Worm (Caenorhabditis elegans) whole organism, L4/young adult: Measurements from ENCODE around the gene ucr-2.1.

Experiments used
- W03F9.2 ChIP-seq: fragments of 150-350 bp; optimal IDR thresholded peaks from 2 replicates; lab custom pipeline; 2014; ENCODE audit warnings: missing biosample characterization, missing genetic modification characterization
- dao-5 ChIP-seq: sonication (generic microtip); optimal IDR thresholded peaks from 2 replicates; lab custom pipeline; 2016; ENCODE audit warnings: missing genotype, missing genetic modification characterization, moderate library complexity, missing compliant biosample characterization
- him-1 ChIP-seq: sonication (generic microtip); optimal IDR thresholded peaks from 2 replicates; lab custom pipeline; 2016; ENCODE audit warnings: missing genotype, missing genetic modification reagents, missing genetic modification characterization, missing compliant biosample characterization

The ucr-2.1 gene

ce11 chrX:12017908-12018479 is at the start of gene ucr-2.1, which contains the start of gene nmat-1:
Gene ucr-2.1, plus strand, starts transcription at chrX:12018429.
Gene nmat-1, minus strand, starts transcription at chrX:12018043.
- TF ChIP-seq W03F9.2 (tag; lab: Kevin White, UChicago) = peak; percentile 77
- TF ChIP-seq him-1 = no peak
- TF ChIP-seq dao-5 = no peak

ce11 chrX:11969085-11969484 is 49.1 kb upstream of the ucr-2.1 start:
- TF ChIP-seq W03F9.2 (tag; lab: Kevin White, UChicago) (no peak), dao-5 (no peak), him-1 (no peak)

- TF ChIP-seq dao-5 (no peak), W03F9.2 (tag; lab: Kevin White, UChicago) (no peak), him-1 (no peak)
Measured at ce11 chrX:11969554-11969953, 48.7 kb upstream of the ucr-2.1 start.

ce11 chrX:11971323-11971722 is 46.9 kb upstream of the ucr-2.1 start:
- TF ChIP-seq him-1 = no peak
- no peak for TF ChIP-seq dao-5
- TF ChIP-seq W03F9.2 (tag; lab: Kevin White, UChicago) = no peak

ce11 chrX:11974629-11975085 is 43.6 kb upstream of the ucr-2.1 start, which contains the start of gene set-6:
Gene set-6, minus strand, starts transcription at chrX:11974679.
- TF ChIP-seq W03F9.2 (tag; lab: Kevin White, UChicago) (no peak), dao-5 (no peak), him-1 (no peak)

- TF ChIP-seq dao-5 (no peak), W03F9.2 (tag; lab: Kevin White, UChicago) (no peak), him-1 (no peak)
Measured at ce11 chrX:11982065-11982464, 36.2 kb upstream of the ucr-2.1 start, which contains the start of gene nhr-167. Gene nhr-167, minus strand, starts transcription at chrX:11982085.

- TF ChIP-seq him-1 (no peak), W03F9.2 (tag; lab: Kevin White, UChicago) (no peak), dao-5 (no peak)
Measured at ce11 chrX:11983576-11984061, 34.6 kb upstream of the ucr-2.1 start, which contains the start of gene C49F5.3. Gene C49F5.3, minus strand, starts transcription at chrX:11983626.

- TF ChIP-seq W03F9.2 (tag; lab: Kevin White, UChicago) (no peak), him-1 (no peak), dao-5 (no peak)
Measured at ce11 chrX:11985887-11986286, 32.3 kb upstream of the ucr-2.1 start, which contains the start of gene C49F5.5. Gene C49F5.5, plus strand, starts transcription at chrX:11986187.

ce11 chrX:11987900-11988364 is 30.3 kb upstream of the ucr-2.1 start, which contains the start of gene C49F5.6:
Gene C49F5.6, plus strand, starts transcription at chrX:11988314.
- TF ChIP-seq dao-5 = no peak
- TF ChIP-seq him-1 = no peak
- TF ChIP-seq W03F9.2 (tag; lab: Kevin White, UChicago) = no peak

ce11 chrX:11992246-11992645 is 26.0 kb upstream of the ucr-2.1 start:
- no peak for TF ChIP-seq dao-5
- TF ChIP-seq him-1 = no peak

ce11 chrX:11992778-11993177 is 25.5 kb upstream of the ucr-2.1 start:
- TF ChIP-seq him-1 = no peak
- TF ChIP-seq W03F9.2 (tag; lab: Kevin White, UChicago) = no peak
- no peak for TF ChIP-seq dao-5

ce11 chrX:11993327-11993726 is 24.9 kb upstream of the ucr-2.1 start:
- TF ChIP-seq W03F9.2 (tag; lab: Kevin White, UChicago) = no peak
- no peak for TF ChIP-seq dao-5
- TF ChIP-seq him-1 = no peak

ce11 chrX:11994484-11994883 is 23.7 kb upstream of the ucr-2.1 start, which contains the start of gene C49F5.7:
Gene C49F5.7, plus strand, starts transcription at chrX:11994784.
- TF ChIP-seq him-1 = no peak
- no peak for TF ChIP-seq W03F9.2 (tag; lab: Kevin White, UChicago)

- TF ChIP-seq him-1 (no peak), dao-5 (no peak), W03F9.2 (tag; lab: Kevin White, UChicago) (no peak)
Measured at ce11 chrX:11996606-11997005, 21.6 kb upstream of the ucr-2.1 start.

- TF ChIP-seq dao-5 (no peak), him-1 (no peak), W03F9.2 (tag; lab: Kevin White, UChicago) (no peak)
Measured at ce11 chrX:11999573-11999972, 18.7 kb upstream of the ucr-2.1 start.
